Fruit fly (Drosophila melanogaster) whole organism, embryonic: ENCODE results near the gene S-Lap4.

Experiments
- BEAF-32 ChIP-seq: fragments of 200-800 bp; sonication (Bioruptor generic); optimal IDR thresholded peaks from 3 replicates; lab custom pipeline; 2017; ENCODE audit warnings: missing biosample characterization, missing genetic modification characterization, mild to moderate bottlenecking, moderate library complexity, missing genetic modification reagents
- CG11696 ChIP-seq: fragments of 200-800 bp; sonication (Bioruptor generic); IDR thresholded peaks from 2 replicates; pipeline ENCODE4 v1.3.6; 2022; ENCODE audit warnings: missing biosample characterization, missing genetic modification characterization
- CG12769 ChIP-seq: fragments of 200-800 bp; sonication (Bioruptor generic); optimal IDR thresholded peaks from 2 replicates; lab custom pipeline; 2019; ENCODE audit warnings: missing biosample characterization, mild to moderate bottlenecking, missing genetic modification characterization, moderate library complexity
- CG13287 ChIP-seq: fragments of 200-800 bp; sonication (Bioruptor generic); IDR thresholded peaks from 2 replicates; pipeline ENCODE4 v1.3.6; 2022; ENCODE audit warnings: missing biosample characterization, missing genetic modification characterization; ENCODE audit not compliant: partially characterized antibody
- CG13296 ChIP-seq: fragments of 200-800 bp; sonication (Bioruptor generic); optimal IDR thresholded peaks from 3 replicates; lab custom pipeline; 2018; ENCODE audit warnings: missing biosample characterization, mild to moderate bottlenecking, missing genetic modification characterization
- CG1529 ChIP-seq: fragments of 200-800 bp; sonication (Bioruptor generic); optimal IDR thresholded peaks from 3 replicates; lab custom pipeline; 2018; ENCODE audit warnings: missing biosample characterization, missing genetic modification characterization
- CG31388 ChIP-seq: fragments of 200-800 bp; sonication (Bioruptor generic); optimal IDR thresholded peaks from 2 replicates; lab custom pipeline; 2016; ENCODE audit warnings: missing biosample characterization, missing genetic modification characterization
- CG6654 ChIP-seq: fragments of 200-800 bp; sonication (Bioruptor generic); optimal IDR thresholded peaks from 2 replicates; lab custom pipeline; 2017; ENCODE audit warnings: missing biosample characterization, mild to moderate bottlenecking, missing genetic modification characterization
- CG6683 ChIP-seq: fragments of 200-800 bp; sonication (Bioruptor generic); optimal IDR thresholded peaks from 2 replicates; lab custom pipeline; 2017; ENCODE audit warnings: missing biosample characterization, mild to moderate bottlenecking, missing genetic modification characterization, missing genetic modification reagents
- CG8478 ChIP-seq: fragments of >200 bp; optimal IDR thresholded peaks from 2 replicates; lab custom pipeline; 2018
- CG9797 ChIP-seq: fragments of 200-800 bp; sonication (Bioruptor generic); optimal IDR thresholded peaks from 3 replicates; lab custom pipeline; 2018; ENCODE audit warnings: missing biosample characterization, mild to moderate bottlenecking, missing genetic modification characterization
- CTCF ChIP-seq: fragments of 200-800 bp; sonication (Bioruptor generic); optimal IDR thresholded peaks from 2 replicates; lab custom pipeline; 2017; ENCODE audit warnings: missing biosample characterization, mild to moderate bottlenecking, missing genetic modification characterization, moderate library complexity
- Dp ChIP-seq: fragments of 200-800 bp; sonication (Bioruptor generic); optimal IDR thresholded peaks from 2 replicates; lab custom pipeline; 2018; ENCODE audit warnings: missing biosample characterization, mild to moderate bottlenecking, missing genetic modification characterization, moderate library complexity
- E2f2 ChIP-seq: fragments of 200-800 bp; sonication (Bioruptor generic); IDR thresholded peaks from 2 replicates; pipeline ENCODE4 v1.3.6; 2022; ENCODE audit warnings: missing biosample characterization, missing genetic modification characterization
- Fer2 ChIP-seq: fragments of 200-800 bp; sonication (Bioruptor generic); optimal IDR thresholded peaks from 2 replicates; lab custom pipeline; 2018; ENCODE audit warnings: missing biosample characterization, mild to moderate bottlenecking, missing genetic modification characterization, moderate library complexity
- HmgD ChIP-seq: fragments of 200-800 bp; sonication (Bioruptor generic); optimal IDR thresholded peaks from 3 replicates; lab custom pipeline; 2016; ENCODE audit warnings: missing biosample characterization, missing genetic modification characterization
- Lpt ChIP-seq: fragments of >200 bp; optimal IDR thresholded peaks from 2 replicates; lab custom pipeline; 2018; ENCODE audit warnings: missing biosample characterization, missing genetic modification characterization
- Med ChIP-seq: fragments of 200-800 bp; sonication (Bioruptor generic); peaks from one replicate; lab custom pipeline; 2016; ENCODE audit warnings: missing biosample characterization, missing genetic modification characterization, mild to moderate bottlenecking, inconsistent platforms, moderate library complexity
- Opbp ChIP-seq: fragments of 200-800 bp; sonication (Bioruptor generic); IDR thresholded peaks from 3 replicates; pipeline ENCODE4 v1.3.6; 2022; ENCODE audit warnings: missing biosample characterization, missing genetic modification characterization; ENCODE audit not compliant: partially characterized antibody
- Ssrp ChIP-seq: fragments of 200-800 bp; sonication (Bioruptor generic); optimal IDR thresholded peaks from 2 replicates; lab custom pipeline; 2018; ENCODE audit warnings: missing biosample characterization, mild to moderate bottlenecking, missing genetic modification characterization, moderate library complexity
- Tbp ChIP-seq: fragments of >200 bp; optimal IDR thresholded peaks from 2 replicates; lab custom pipeline; 2018; ENCODE audit warnings: missing biosample characterization, missing genetic modification characterization
- amos ChIP-seq: fragments of 200-800 bp; sonication (Bioruptor generic); IDR thresholded peaks from 2 replicates; pipeline ENCODE4 v1.3.6; 2022; ENCODE audit warnings: missing biosample characterization, missing genetic modification characterization; ENCODE audit not compliant: partially characterized antibody
- bab2 ChIP-seq: fragments of 200-800 bp; sonication (Bioruptor generic); optimal IDR thresholded peaks from 2 replicates; lab custom pipeline; 2016; ENCODE audit warnings: missing biosample characterization, missing genetic modification characterization
- dm ChIP-seq: fragments of 200-800 bp; sonication (Bioruptor generic); optimal IDR thresholded peaks from 3 replicates; lab custom pipeline; 2016; ENCODE audit warnings: missing biosample characterization, missing genetic modification characterization
- ewg ChIP-seq: fragments of 200-800 bp; sonication (Bioruptor generic); optimal IDR thresholded peaks from 3 replicates; lab custom pipeline; 2017; ENCODE audit warnings: mild to moderate bottlenecking, missing biosample characterization, missing genetic modification reagents, missing genetic modification characterization
- gfzf ChIP-seq: fragments of 200-800 bp; sonication (Bioruptor generic); optimal IDR thresholded peaks from 2 replicates; lab custom pipeline; 2016; ENCODE audit warnings: missing biosample characterization, mild to moderate bottlenecking, missing genetic modification characterization, moderate library complexity
- jigr1 ChIP-seq: fragments of 200-800 bp; sonication (Bioruptor generic); IDR thresholded peaks from 3 replicates; pipeline ENCODE4 v1.3.6; 2022; ENCODE audit warnings: missing biosample characterization, missing genetic modification characterization
- knrl ChIP-seq: fragments of 200-800 bp; sonication (Bioruptor generic); IDR thresholded peaks from 3 replicates; pipeline ENCODE4 v1.3.6; 2022; ENCODE audit warnings: missing biosample characterization, missing genetic modification characterization; ENCODE audit not compliant: partially characterized antibody
- mld ChIP-seq: fragments of 200-800 bp; sonication (Bioruptor generic); IDR thresholded peaks from 3 replicates; pipeline ENCODE4 v1.3.6; 2022; ENCODE audit warnings: missing biosample characterization, missing genetic modification characterization; ENCODE audit not compliant: partially characterized antibody
- org-1 ChIP-seq: fragments of 200-800 bp; sonication (Bioruptor generic); optimal IDR thresholded peaks from 2 replicates; lab custom pipeline; 2017; ENCODE audit warnings: missing biosample characterization, missing genetic modification characterization
- otp ChIP-seq: fragments of 200-800 bp; sonication (Bioruptor generic); IDR thresholded peaks from 3 replicates; pipeline ENCODE4, ENCODE4 v1.3.6; 2022; ENCODE audit warnings: missing biosample characterization, missing genetic modification characterization
- pita ChIP-seq: fragments of 200-800 bp; sonication (Bioruptor generic); optimal IDR thresholded peaks from 2 replicates; lab custom pipeline; 2017; ENCODE audit warnings: missing biosample characterization, mild to moderate bottlenecking, missing genetic modification characterization
- pzg ChIP-seq: fragments of 200-800 bp; sonication (Bioruptor generic); optimal IDR thresholded peaks from 3 replicates; lab custom pipeline; 2018; ENCODE audit warnings: missing biosample characterization, mild to moderate bottlenecking, missing genetic modification characterization, moderate library complexity
- schlank ChIP-seq: fragments of 200-800 bp; sonication (Bioruptor generic); optimal IDR thresholded peaks from 2 replicates; lab custom pipeline; 2018; ENCODE audit warnings: missing biosample characterization, mild to moderate bottlenecking, missing genetic modification characterization
- sens-2 ChIP-seq: fragments of 200-800 bp; sonication (Bioruptor generic); IDR thresholded peaks from 2 replicates; pipeline ENCODE4 v1.3.6; 2022; ENCODE audit warnings: missing biosample characterization, missing genetic modification characterization
- slbo ChIP-seq: fragments of 200-800 bp; sonication (Bioruptor generic); IDR thresholded peaks from 2 replicates; pipeline ENCODE4 v1.3.6; 2022; ENCODE audit warnings: missing biosample characterization, missing genetic modification characterization
- ssp ChIP-seq: fragments of 200-800 bp; sonication (Bioruptor generic); IDR thresholded peaks from 2 replicates; pipeline ENCODE4 v1.3.6; 2022; ENCODE audit warnings: missing biosample characterization, missing genetic modification characterization
- stwl ChIP-seq: fragments of 200-800 bp; sonication (Bioruptor generic); optimal IDR thresholded peaks from 3 replicates; lab custom pipeline; 2018; ENCODE audit warnings: missing biosample characterization, mild to moderate bottlenecking, missing genetic modification characterization, moderate library complexity
- trem ChIP-seq: fragments of 200-800 bp; optimal IDR thresholded peaks from 3 replicates; lab custom pipeline; 2019; ENCODE audit warnings: missing biosample characterization, mild to moderate bottlenecking, missing genetic modification characterization, moderate library complexity
- zen ChIP-seq: fragments of 200-800 bp; sonication (Bioruptor generic); optimal IDR thresholded peaks from 3 replicates; lab custom pipeline; 2018; ENCODE audit warnings: missing biosample characterization, mild to moderate bottlenecking, missing genetic modification characterization, moderate library complexity

The S-Lap4 gene

DNA sequence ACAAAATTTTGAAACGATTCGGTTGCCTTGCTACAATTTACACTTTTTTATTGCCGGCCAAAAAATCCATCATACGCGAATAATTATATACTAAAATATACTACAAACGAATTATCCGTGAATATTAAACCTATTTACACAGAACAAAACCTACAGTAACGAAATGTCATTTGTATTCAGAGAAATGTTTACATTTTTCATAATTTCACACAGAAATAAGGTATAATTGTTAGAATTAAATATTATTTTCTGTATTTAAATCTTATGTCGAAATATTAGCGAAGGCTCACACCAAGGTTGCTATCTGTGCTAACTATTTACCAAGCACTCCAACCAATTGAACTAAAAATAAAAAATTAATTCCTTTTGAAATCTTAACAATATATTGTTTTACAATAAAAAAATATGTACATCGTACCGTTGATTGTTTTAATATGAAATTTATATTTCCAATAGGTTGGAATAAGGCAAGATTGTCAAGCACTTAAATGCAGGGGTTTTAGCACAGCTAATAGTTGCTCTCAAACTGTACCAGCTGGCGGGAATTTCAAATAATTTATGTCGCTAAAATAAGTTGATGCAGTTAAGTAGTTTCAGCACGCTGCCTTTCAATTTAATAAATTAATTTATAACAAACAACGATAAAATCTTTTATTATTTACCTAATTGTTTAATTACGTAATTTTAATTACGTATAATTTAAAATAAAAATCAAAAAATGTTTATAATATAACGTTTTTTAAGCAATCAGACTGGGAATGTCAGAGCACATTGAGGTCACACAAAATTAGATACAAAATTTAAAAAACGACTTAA is 27.4 kb upstream of the S-Lap4 start, which contains the start of the genes Gem3 and CG32061:
Gem3 (minus strand) TSS at position 51 of the 816 bp plus-strand sequence.
CG32061 (plus strand) TSS at position 766 of the 816 bp plus-strand sequence.
- no peak for TF ChIP-seq schlank
- TF ChIP-seq gfzf (GFP tag; lab: Kevin White, UChicago), result peak; percentile 57
- TF ChIP-seq Tbp (GFP tag; lab: Kevin White, UChicago), result no peak
- peak; percentile 19; the same call in 1 of the 3 replicates for TF ChIP-seq Opbp (GFP tag; lab: Robert Waterston, UW)
- peak; percentile 52 for TF ChIP-seq CG8478 (lab: Kevin White, UChicago)
- TF ChIP-seq CG31388 (GFP tag; lab: Kevin White, UChicago), result no peak
- TF ChIP-seq knrl, result peak; percentile 28; the same call in 1 of the 3 replicates
- TF ChIP-seq Fer2 (tag; lab: Kevin White, UChicago), result no peak
- TF ChIP-seq ewg (GFP tag; lab: Kevin White, UChicago), result no peak
- no peak for TF ChIP-seq dm (GFP tag; lab: Kevin White, UChicago)
- peak; percentile 27 for TF ChIP-seq BEAF-32 (GFP tag; lab: Kevin White, UChicago)
- TF ChIP-seq E2f2 (GFP tag; lab: Robert Waterston, UW), result peak; percentile 89
- no peak for TF ChIP-seq CG12769 (tag; lab: Kevin White, UChicago)
- peak; percentile 66 for TF ChIP-seq Dp
- TF ChIP-seq CG6654 (GFP tag; lab: Kevin White, UChicago), result peak; percentile 98
- TF ChIP-seq CG11696 (GFP tag; lab: Robert Waterston, UW), result no peak
- 0 out of 2 replicates have a peak, but pooled peaks have one; percentile 31 for TF ChIP-seq amos
- no peak for TF ChIP-seq Ssrp (tag; lab: Kevin White, UChicago)
- TF ChIP-seq bab2, result no peak
- TF ChIP-seq CG13287, result peak; percentile 22; the same call in 1 of the 2 replicates
- TF ChIP-seq CG9797 (GFP tag; lab: Kevin White, UChicago), result peak; percentile 6
- peak; percentile 57 for TF ChIP-seq pita (GFP tag; lab: Kevin White, UChicago)
- TF ChIP-seq Med (GFP tag; lab: Kevin White, UChicago), result no peak
- no peak for TF ChIP-seq Lpt (GFP tag; lab: Kevin White, UChicago)
- peak; percentile 44 for TF ChIP-seq CTCF (GFP tag; lab: Kevin White, UChicago)
- TF ChIP-seq sens-2 (GFP tag; lab: Robert Waterston, UW), result no peak
- no peak for TF ChIP-seq org-1 (GFP tag; lab: Kevin White, UChicago)
- TF ChIP-seq slbo, result no peak
- TF ChIP-seq jigr1 (GFP tag; lab: Robert Waterston, UW), result no peak
- peak; percentile 20 for TF ChIP-seq trem
- TF ChIP-seq mld (GFP tag; lab: Robert Waterston, UW), result no peak
- TF ChIP-seq HmgD (GFP tag; lab: Kevin White, UChicago), result no peak
- TF ChIP-seq zen, result no peak
- TF ChIP-seq CG13296 (GFP tag; lab: Kevin White, UChicago), result no peak
- peak; percentile 15 for TF ChIP-seq pzg (GFP tag; lab: Kevin White, UChicago)
- no peak for TF ChIP-seq otp
- TF ChIP-seq CG1529, result no peak
- no peak for TF ChIP-seq ssp (GFP tag; lab: Robert Waterston, UW)
- TF ChIP-seq stwl (tag; lab: Kevin White, UChicago), result peak; percentile 32
- no peak for TF ChIP-seq CG6683 (GFP tag; lab: Kevin White, UChicago)
